Fruit fly (Drosophila melanogaster) whole organism, prepupa: ENCODE results near the gene CG6340.

Source experiments
- Blimp-1 ChIP-seq: fragments of 200-800 bp; sonication (Bioruptor generic); optimal IDR thresholded peaks from 3 replicates; lab custom pipeline; 2017; ENCODE audit warnings: missing biosample characterization, missing genetic modification characterization, mild to moderate bottlenecking, moderate library complexity, missing genetic modification reagents
- CG10669 ChIP-seq: fragments of 200-800 bp; sonication (Bioruptor generic); optimal IDR thresholded peaks from 3 replicates; lab custom pipeline; 2018; ENCODE audit warnings: missing biosample characterization, mild to moderate bottlenecking, missing genetic modification characterization, moderate library complexity
- CG11294 ChIP-seq: fragments of 200-800 bp; sonication (Bioruptor generic); IDR thresholded peaks from 2 replicates; pipeline ENCODE4 v1.3.6; 2022; ENCODE audit warnings: missing biosample characterization, missing genetic modification characterization
- CG11762 ChIP-seq: fragments of 200-800 bp; sonication (Bioruptor generic); optimal IDR thresholded peaks from 3 replicates; lab custom pipeline; 2016; ENCODE audit warnings: missing biosample characterization, missing genetic modification characterization; ENCODE audit not compliant: insufficient read depth
- CG11902 ChIP-seq: fragments of 200-800 bp; sonication (Bioruptor generic); optimal IDR thresholded peaks from 3 replicates; lab custom pipeline; 2016; ENCODE audit warnings: missing biosample characterization, missing genetic modification characterization
- CG16779 ChIP-seq: fragments of 200-800 bp; sonication (Bioruptor generic); optimal IDR thresholded peaks from 3 replicates; lab custom pipeline; 2017; ENCODE audit warnings: missing biosample characterization, mild to moderate bottlenecking, missing genetic modification characterization
- CG3032 ChIP-seq: fragments of 200-800 bp; optimal IDR thresholded peaks from 2 replicates; lab custom pipeline; 2019; ENCODE audit warnings: missing biosample characterization, mild to moderate bottlenecking, missing genetic modification characterization, moderate library complexity
- CG31627 ChIP-seq: fragments of 200-800 bp; sonication (Bioruptor generic); optimal IDR thresholded peaks from 3 replicates; lab custom pipeline; 2016; ENCODE audit warnings: missing biosample characterization, missing genetic modification characterization
- CG32006 ChIP-seq: fragments of 200-800 bp; sonication (Bioruptor generic); optimal IDR thresholded peaks from 3 replicates; lab custom pipeline; 2017; ENCODE audit warnings: missing biosample characterization, mild to moderate bottlenecking, missing genetic modification characterization
- CG34406 ChIP-seq: fragments of 200-800 bp; sonication (Bioruptor generic); optimal IDR thresholded peaks from 3 replicates; lab custom pipeline; 2016; ENCODE audit warnings: missing biosample characterization, missing genetic modification characterization
- CG3919 ChIP-seq: fragments of 200-800 bp; sonication (Bioruptor generic); optimal IDR thresholded peaks from 3 replicates; lab custom pipeline; 2016; ENCODE audit warnings: missing biosample characterization, missing genetic modification characterization
- CG6276 ChIP-seq: fragments of 200-800 bp; sonication (Bioruptor generic); optimal IDR thresholded peaks from 2 replicates; lab custom pipeline; 2017; ENCODE audit warnings: missing biosample characterization, mild to moderate bottlenecking, missing genetic modification characterization
- CG6792 ChIP-seq: fragments of 200-800 bp; sonication (Bioruptor generic); optimal IDR thresholded peaks from 3 replicates; lab custom pipeline; 2016; ENCODE audit warnings: missing biosample characterization, missing genetic modification characterization
- CG6808 ChIP-seq: fragments of 200-800 bp; sonication (Bioruptor generic); optimal IDR thresholded peaks from 3 replicates; lab custom pipeline; 2017; ENCODE audit warnings: missing biosample characterization, missing genetic modification characterization, mild to moderate bottlenecking, moderate library complexity, missing genetic modification reagents
- CG6854 ChIP-seq: fragments of 200-800 bp; sonication (Bioruptor generic); optimal IDR thresholded peaks from 2 replicates; lab custom pipeline; 2017; ENCODE audit warnings: missing biosample characterization, mild to moderate bottlenecking, missing genetic modification characterization
- CG8319 ChIP-seq: fragments of 200-800 bp; sonication (Bioruptor generic); optimal IDR thresholded peaks from 3 replicates; lab custom pipeline; 2016; ENCODE audit warnings: missing biosample characterization, missing genetic modification characterization
- CG9139 ChIP-seq: fragments of 200-800 bp; sonication (Bioruptor generic); optimal IDR thresholded peaks from 3 replicates; lab custom pipeline; 2017; ENCODE audit warnings: missing biosample characterization, mild to moderate bottlenecking, missing genetic modification characterization
- Eip75B ChIP-seq: fragments of 200-800 bp; sonication (Bioruptor generic); optimal IDR thresholded peaks from 3 replicates; lab custom pipeline; 2016; ENCODE audit warnings: missing biosample characterization, missing genetic modification characterization
- Ets21C ChIP-seq: fragments of 200-800 bp; sonication (Bioruptor generic); optimal IDR thresholded peaks from 3 replicates; lab custom pipeline; 2016; ENCODE audit warnings: missing biosample characterization, missing genetic modification characterization
- Gug ChIP-seq: fragments of 200-800 bp; sonication (Bioruptor generic); IDR thresholded peaks from 2 replicates; pipeline ENCODE4 v1.3.6; 2022; ENCODE audit warnings: missing biosample characterization, missing genetic modification characterization
- Hr39 ChIP-seq: fragments of 200-800 bp; sonication (Bioruptor generic); optimal IDR thresholded peaks from 2 replicates; lab custom pipeline; 2016; ENCODE audit warnings: missing biosample characterization, missing genetic modification characterization
- Hr4 ChIP-seq: fragments of 200-800 bp; sonication (Bioruptor generic); optimal IDR thresholded peaks from 3 replicates; lab custom pipeline; 2016; ENCODE audit warnings: missing biosample characterization, missing genetic modification characterization
- Lpt ChIP-seq: fragments of 200-800 bp; sonication (Bioruptor generic); optimal IDR thresholded peaks from 3 replicates; lab custom pipeline; 2016; ENCODE audit warnings: missing biosample characterization, missing genetic modification characterization
- Met ChIP-seq: fragments of 200-800 bp; sonication (Bioruptor generic); optimal IDR thresholded peaks from 3 replicates; lab custom pipeline; 2016; ENCODE audit warnings: missing biosample characterization, missing genetic modification characterization
- OdsH ChIP-seq: fragments of 200-800 bp; sonication (Bioruptor generic); optimal IDR thresholded peaks from 3 replicates; lab custom pipeline; 2016; ENCODE audit warnings: missing biosample characterization, missing genetic modification characterization
- Smox ChIP-seq: fragments of 200-800 bp; sonication (Bioruptor generic); optimal IDR thresholded peaks from 3 replicates; lab custom pipeline; 2016; ENCODE audit warnings: missing biosample characterization, missing genetic modification characterization
- Sox102F ChIP-seq: fragments of 200-800 bp; sonication (Bioruptor generic); optimal IDR thresholded peaks from 2 replicates; lab custom pipeline; 2016; ENCODE audit warnings: missing biosample characterization, mild to moderate bottlenecking, missing genetic modification characterization
- Sox14 ChIP-seq: fragments of 200-800 bp; sonication (Bioruptor generic); optimal IDR thresholded peaks from 3 replicates; lab custom pipeline; 2016; ENCODE audit warnings: missing biosample characterization, missing genetic modification characterization
- Sox15 ChIP-seq: fragments of 200-800 bp; sonication (Bioruptor generic); optimal IDR thresholded peaks from 3 replicates; lab custom pipeline; 2016; ENCODE audit warnings: missing biosample characterization, missing genetic modification characterization
- achi ChIP-seq: fragments of 200-800 bp; sonication (Bioruptor generic); optimal IDR thresholded peaks from 3 replicates; lab custom pipeline; 2016; ENCODE audit warnings: missing biosample characterization, missing genetic modification characterization
- cyc ChIP-seq: fragments of 200-800 bp; sonication (Bioruptor generic); optimal IDR thresholded peaks from 3 replicates; lab custom pipeline; 2016; ENCODE audit warnings: missing biosample characterization, missing genetic modification characterization
- dac ChIP-seq: fragments of 200-800 bp; sonication (Bioruptor generic); optimal IDR thresholded peaks from 2 replicates; lab custom pipeline; 2017; ENCODE audit warnings: missing biosample characterization, mild to moderate bottlenecking, missing genetic modification characterization
- dsx ChIP-seq: fragments of 200-800 bp; optimal IDR thresholded peaks from 3 replicates; lab custom pipeline; 2019; ENCODE audit warnings: missing biosample characterization, mild to moderate bottlenecking, missing genetic modification characterization, moderate library complexity; ENCODE audit not compliant: poor library complexity, severe bottlenecking
- eg ChIP-seq: fragments of 200-800 bp; sonication (Bioruptor generic); IDR thresholded peaks from 3 replicates; pipeline ENCODE4 v1.3.6; 2022; ENCODE audit warnings: missing biosample characterization, missing genetic modification characterization
- esn ChIP-seq: fragments of 200-800 bp; sonication (Bioruptor generic); optimal IDR thresholded peaks from 2 replicates; lab custom pipeline; 2016; ENCODE audit warnings: missing biosample characterization, mild to moderate bottlenecking, missing genetic modification characterization, moderate library complexity
- fd59A ChIP-seq: fragments of 200-800 bp; sonication (Bioruptor generic); optimal IDR thresholded peaks from 2 replicates; lab custom pipeline; 2017; ENCODE audit warnings: missing biosample characterization, mild to moderate bottlenecking, missing genetic modification characterization, missing genetic modification reagents
- fd85E ChIP-seq: fragments of 200-800 bp; sonication (Bioruptor generic); optimal IDR thresholded peaks from 3 replicates; lab custom pipeline; 2016; ENCODE audit warnings: missing biosample characterization, missing genetic modification characterization
- lz ChIP-seq: fragments of 200-800 bp; sonication (Bioruptor generic); optimal IDR thresholded peaks from 3 replicates; lab custom pipeline; 2016; ENCODE audit warnings: missing biosample characterization, missing genetic modification characterization
- net ChIP-seq: fragments of 200-800 bp; sonication (Bioruptor generic); optimal IDR thresholded peaks from 3 replicates; lab custom pipeline; 2016; ENCODE audit warnings: missing biosample characterization, missing genetic modification characterization
- salr ChIP-seq, 2 experiments: fragments of 200-800 bp; sonication (Bioruptor generic); optimal IDR thresholded peaks; 3 replicates each; lab custom pipeline; 2016 to 2018; ENCODE audit warnings: missing biosample characterization in 2 of 2, missing genetic modification characterization in 2 of 2, mild to moderate bottlenecking in 1 of 2
- spab ChIP-seq: fragments of 200-800 bp; sonication (Bioruptor generic); optimal IDR thresholded peaks from 2 replicates; lab custom pipeline; 2017; ENCODE audit warnings: missing biosample characterization, mild to moderate bottlenecking, missing genetic modification characterization, missing genetic modification reagents
- ss ChIP-seq, 2 experiments: fragments of 200-800 bp; sonication (Bioruptor generic); optimal IDR thresholded peaks; 2 replicates in 1 of 2; 3 replicates in 1 of 2; lab custom pipeline; 2017 to 2018; ENCODE audit warnings: mild to moderate bottlenecking in 2 of 2, missing biosample characterization in 2 of 2, missing genetic modification characterization in 2 of 2, moderate library complexity in 1 of 2
- svp ChIP-seq: fragments of 200-800 bp; sonication (Bioruptor generic); peaks from one replicate; lab custom pipeline; 2016; ENCODE audit warnings: missing biosample characterization, missing genetic modification characterization
- topi ChIP-seq: fragments of 200-800 bp; sonication (Bioruptor generic); optimal IDR thresholded peaks from 3 replicates; lab custom pipeline; 2016; ENCODE audit warnings: missing biosample characterization, missing genetic modification characterization
- vri ChIP-seq: fragments of 200-800 bp; sonication (Bioruptor generic); optimal IDR thresholded peaks from 3 replicates; lab custom pipeline; 2016; ENCODE audit warnings: missing biosample characterization, mild to moderate bottlenecking, missing genetic modification characterization

Gene CG6340

DNA sequence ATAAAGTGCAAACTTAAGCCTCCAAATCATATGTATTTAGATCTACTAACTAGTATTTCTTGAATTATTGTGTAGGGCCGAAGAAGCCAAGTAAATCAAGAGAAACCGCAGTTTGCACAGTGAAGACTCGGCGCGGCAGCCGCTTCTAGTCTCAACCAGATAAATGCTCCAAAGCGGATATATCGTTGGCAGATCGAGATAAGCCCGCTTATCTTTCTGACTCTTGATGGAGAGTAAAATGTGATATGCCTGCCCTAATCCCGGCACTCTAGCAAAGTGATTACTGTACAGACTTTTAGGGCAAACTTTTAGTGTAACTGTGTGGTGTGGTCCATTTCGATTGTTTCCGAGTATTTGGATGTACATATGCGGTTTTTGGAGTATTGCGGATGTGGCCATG is 33.4 kb upstream of the CG6340 start (continued):
- TF ChIP-seq Eip75B: no peak
- peak; percentile 32; the same call in 1 of the 3 replicates for TF ChIP-seq eg (GFP tag; lab: Robert Waterston, UW)
- no peak for TF ChIP-seq esn (GFP tag; lab: Kevin White, UChicago)
- TF ChIP-seq CG32006 (GFP tag; lab: Kevin White, UChicago): peak; percentile 30
- no peak for TF ChIP-seq Sox14 (GFP tag; lab: Kevin White, UChicago)
- TF ChIP-seq CG9139 (GFP tag; lab: Kevin White, UChicago): no peak
- TF ChIP-seq CG6276: no peak
- no peak for TF ChIP-seq dac (GFP tag; lab: Kevin White, UChicago)
- TF ChIP-seq dsx (GFP tag; lab: Kevin White, UChicago): no peak
- TF ChIP-seq svp (GFP tag; lab: Kevin White, UChicago): peak; percentile 50
- TF ChIP-seq topi (GFP tag; lab: Kevin White, UChicago): no peak
- TF ChIP-seq Sox15 (GFP tag; lab: Kevin White, UChicago): peak; percentile 3
- TF ChIP-seq CG8319 (GFP tag; lab: Kevin White, UChicago): no peak
- no peak for TF ChIP-seq fd85E
- TF ChIP-seq Met (GFP tag; lab: Kevin White, UChicago): no peak
- TF ChIP-seq spab: no peak
- TF ChIP-seq CG31627: no peak
- no peak for TF ChIP-seq fd59A (GFP tag; lab: Kevin White, UChicago)
- TF ChIP-seq OdsH (GFP tag; lab: Kevin White, UChicago): peak; percentile 36
- TF ChIP-seq Hr4: peak; percentile 19
- no peak for TF ChIP-seq lz
- TF ChIP-seq Smox (GFP tag; lab: Kevin White, UChicago): no peak
- peak; percentile 2 for TF ChIP-seq cyc
- no peak for TF ChIP-seq Lpt
- no peak for TF ChIP-seq CG3032 (tag; lab: Kevin White, UChicago)
- no peak for TF ChIP-seq Ets21C
- no peak for TF ChIP-seq CG3919 (GFP tag; lab: Kevin White, UChicago)
- no peak for TF ChIP-seq CG11294
- TF ChIP-seq salr (GFP tag; optimal IDR thresholded peaks at IDR 0.05; lab: Kevin White, UChicago): no peak

DNA sequence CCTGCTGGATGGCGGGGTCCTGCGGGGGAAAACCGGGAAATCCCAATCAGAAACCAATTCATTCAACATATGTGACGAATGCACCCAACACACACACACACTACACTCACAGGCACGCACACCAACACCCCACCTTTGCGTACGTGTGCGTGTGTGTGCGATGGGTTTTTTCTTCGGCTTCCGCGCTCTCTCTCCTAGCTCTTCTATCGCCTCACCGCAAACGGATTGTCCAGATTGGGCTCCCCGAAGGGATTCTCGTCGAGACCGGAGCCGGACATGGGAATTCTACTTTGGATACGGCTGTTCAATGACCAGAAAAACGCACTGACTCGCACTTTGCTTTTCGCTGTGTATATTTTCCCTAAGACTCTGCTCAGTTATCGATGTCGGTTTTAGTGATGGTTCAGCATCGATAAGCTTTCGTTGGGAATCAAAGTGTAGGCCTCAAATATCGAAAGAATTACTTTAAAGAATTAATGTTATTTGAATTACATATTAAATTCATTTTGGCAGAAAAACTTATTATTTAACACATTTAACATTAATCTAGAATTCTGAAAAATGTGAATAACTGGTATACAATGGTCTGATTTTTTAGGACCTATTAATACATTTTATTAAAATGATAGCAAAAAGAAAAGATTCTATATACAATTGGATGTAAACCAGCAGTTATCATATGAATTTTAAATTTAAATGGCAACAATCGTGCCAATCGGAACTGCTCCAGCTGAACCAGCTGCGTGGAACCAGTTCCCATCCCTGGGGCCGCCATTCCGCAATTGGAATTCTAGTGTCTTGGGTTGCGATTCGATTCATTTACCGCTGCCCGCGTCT is 32.5 kb upstream of the CG6340 start, which contains the start of the genes Scamp and Ahcy:
TSS of gene Scamp (minus strand) at position 394 of the 837 bp plus-strand sequence.
TSS of gene Ahcy (plus strand) at position 772 of the 837 bp plus-strand sequence.
- no peak for TF ChIP-seq CG6808 (GFP tag; lab: Kevin White, UChicago)
- TF ChIP-seq Lpt: no peak
- no peak for TF ChIP-seq CG32006 (GFP tag; lab: Kevin White, UChicago)
- TF ChIP-seq CG11762 (GFP tag; lab: Kevin White, UChicago): no peak
- TF ChIP-seq CG9139 (GFP tag; lab: Kevin White, UChicago): no peak
- no peak for TF ChIP-seq vri (GFP tag; lab: Kevin White, UChicago)
- peak; percentile 45 for TF ChIP-seq Met (GFP tag; lab: Kevin White, UChicago)
- TF ChIP-seq CG6792: no peak
- TF ChIP-seq achi (GFP tag; lab: Kevin White, UChicago): peak; percentile 4
- peak; percentile 27 for TF ChIP-seq OdsH (GFP tag; lab: Kevin White, UChicago)
- TF ChIP-seq Sox102F: peak; percentile 26
- peak; percentile 24 for TF ChIP-seq cyc
- TF ChIP-seq esn (GFP tag; lab: Kevin White, UChicago): peak; percentile 45
- peak; percentile 32 for TF ChIP-seq Hr4
- no peak for TF ChIP-seq CG6276
- TF ChIP-seq dac (GFP tag; lab: Kevin White, UChicago): no peak
- TF ChIP-seq Blimp-1 (GFP tag; lab: Kevin White, UChicago): no peak
- TF ChIP-seq svp (GFP tag; lab: Kevin White, UChicago): peak; percentile 41
- no peak for TF ChIP-seq Gug
- TF ChIP-seq Sox14 (GFP tag; lab: Kevin White, UChicago): no peak
- peak; percentile 28 for TF ChIP-seq Smox (GFP tag; lab: Kevin White, UChicago)
- TF ChIP-seq CG31627: no peak
- TF ChIP-seq CG16779 (tag; lab: Kevin White, UChicago): peak; percentile 10
- no peak for TF ChIP-seq CG11902 (GFP tag; lab: Kevin White, UChicago)
- no peak for TF ChIP-seq CG6854 (GFP tag; lab: Kevin White, UChicago)
- no peak for TF ChIP-seq CG34406
- peak; percentile 28 for TF ChIP-seq lz
- peak; percentile 26 for TF ChIP-seq Hr39 (GFP tag; lab: Kevin White, UChicago)
- no peak for TF ChIP-seq dsx (GFP tag; lab: Kevin White, UChicago)
- TF ChIP-seq net (GFP tag; lab: Kevin White, UChicago): no peak
- TF ChIP-seq ss (GFP tag; optimal IDR thresholded peaks at IDR 0.05; lab: Kevin White, UChicago): no peak
- no peak for TF ChIP-seq spab
- no peak for TF ChIP-seq salr (GFP tag; optimal IDR thresholded peaks at IDR 0.05; lab: Kevin White, UChicago)
- TF ChIP-seq CG3032 (tag; lab: Kevin White, UChicago): no peak
- no peak for TF ChIP-seq CG10669 (GFP tag; lab: Kevin White, UChicago)
- peak; percentile 26 for TF ChIP-seq CG3919 (GFP tag; lab: Kevin White, UChicago)
